Fruit fly (Drosophila melanogaster) whole organism, embryonic: ENCODE measurements around the gene CG4393.

Source experiments
- Antp ChIP-seq: fragments of 200-800 bp; sonication (Bioruptor generic); optimal IDR thresholded peaks from 3 replicates; lab custom pipeline; 2016; ENCODE audit warnings: missing biosample characterization, missing genetic modification characterization
- CG10209 ChIP-seq: fragments of 200-800 bp; sonication (Bioruptor generic); optimal IDR thresholded peaks from 3 replicates; lab custom pipeline; 2017; ENCODE audit warnings: missing biosample characterization, mild to moderate bottlenecking, missing genetic modification characterization, missing genetic modification reagents
- CG10431 ChIP-seq: fragments of 200-800 bp; sonication (Bioruptor generic); optimal IDR thresholded peaks from 3 replicates; lab custom pipeline; 2018; ENCODE audit warnings: missing biosample characterization, mild to moderate bottlenecking, missing genetic modification characterization
- CG11247 ChIP-seq: fragments of 200-800 bp; sonication (Bioruptor generic); IDR thresholded peaks from 2 replicates; pipeline ENCODE4 v1.3.6; 2022; ENCODE audit warnings: missing biosample characterization, missing genetic modification characterization
- CG11560 ChIP-seq: fragments of 200-800 bp; sonication (Bioruptor generic); IDR thresholded peaks from 3 replicates; pipeline ENCODE4 v1.3.6; 2022; ENCODE audit warnings: missing biosample characterization, missing genetic modification characterization
- CG15269 ChIP-seq: fragments of 200-800 bp; sonication (Bioruptor generic); optimal IDR thresholded peaks from 2 replicates; lab custom pipeline; 2018; ENCODE audit warnings: missing biosample characterization, mild to moderate bottlenecking, missing genetic modification characterization, moderate library complexity
- CG15514 ChIP-seq: fragments of 200-800 bp; sonication (Bioruptor generic); optimal IDR thresholded peaks from 3 replicates; lab custom pipeline; 2017; ENCODE audit warnings: missing biosample characterization, missing genetic modification characterization, mild to moderate bottlenecking, moderate library complexity, missing genetic modification reagents
- CG1603 ChIP-seq: fragments of 200-800 bp; sonication (Bioruptor generic); optimal IDR thresholded peaks from 2 replicates; lab custom pipeline; 2019; ENCODE audit warnings: missing biosample characterization, mild to moderate bottlenecking, missing genetic modification characterization, moderate library complexity
- CG16863 ChIP-seq: fragments of 200-800 bp; sonication (Bioruptor generic); optimal IDR thresholded peaks from 3 replicates; lab custom pipeline; 2016; ENCODE audit warnings: missing biosample characterization, missing genetic modification characterization
- CG17829 ChIP-seq: fragments of 200-800 bp; optimal IDR thresholded peaks from 2 replicates; lab custom pipeline; 2019; ENCODE audit warnings: missing biosample characterization, mild to moderate bottlenecking, missing genetic modification characterization, moderate library complexity
- CG31388 ChIP-seq: fragments of 200-800 bp; sonication (Bioruptor generic); optimal IDR thresholded peaks from 2 replicates; lab custom pipeline; 2016; ENCODE audit warnings: missing biosample characterization, missing genetic modification characterization
- CG4424 ChIP-seq: fragments of 200-800 bp; sonication (Bioruptor generic); optimal IDR thresholded peaks from 3 replicates; lab custom pipeline; 2016; ENCODE audit warnings: missing biosample characterization, missing genetic modification characterization
- CG5180 ChIP-seq: fragments of 200-800 bp; sonication (Bioruptor generic); optimal IDR thresholded peaks from 3 replicates; lab custom pipeline; 2017; ENCODE audit warnings: missing biosample characterization, missing genetic modification characterization, mild to moderate bottlenecking, moderate library complexity, missing genetic modification reagents
- CG7357 ChIP-seq: fragments of 200-800 bp; sonication (Bioruptor generic); IDR thresholded peaks from 3 replicates; pipeline ENCODE4 v1.3.6; 2022; ENCODE audit warnings: missing biosample characterization, missing genetic modification characterization
- CG9609 ChIP-seq: fragments of 200-800 bp; sonication (Bioruptor generic); optimal IDR thresholded peaks from 3 replicates; lab custom pipeline; 2016; ENCODE audit warnings: missing biosample characterization, missing genetic modification characterization
- CG9817 ChIP-seq: fragments of 200-800 bp; sonication (Bioruptor generic); optimal IDR thresholded peaks from 2 replicates; lab custom pipeline; 2018; ENCODE audit warnings: missing biosample characterization, mild to moderate bottlenecking, missing genetic modification characterization, moderate library complexity
- Dek ChIP-seq: fragments of 200-800 bp; sonication (Bioruptor generic); optimal IDR thresholded peaks from 3 replicates; lab custom pipeline; 2019; ENCODE audit warnings: missing biosample characterization, mild to moderate bottlenecking, missing genetic modification characterization, moderate library complexity
- HLH4C ChIP-seq: fragments of 200-800 bp; sonication (Bioruptor generic); IDR thresholded peaks from 3 replicates; pipeline ENCODE4 v1.3.6; 2022; ENCODE audit warnings: missing biosample characterization, missing genetic modification characterization; ENCODE audit not compliant: partially characterized antibody
- Hand ChIP-seq: fragments of 200-800 bp; sonication (Bioruptor generic); optimal IDR thresholded peaks from 2 replicates; lab custom pipeline; 2017; ENCODE audit warnings: mild to moderate bottlenecking, missing biosample characterization, missing genetic modification reagents, missing genetic modification characterization
- Oli ChIP-seq: fragments of 200-800 bp; sonication (Bioruptor generic); optimal IDR thresholded peaks from 2 replicates; lab custom pipeline; 2018; ENCODE audit warnings: missing biosample characterization, mild to moderate bottlenecking, missing genetic modification characterization, moderate library complexity
- Rfx ChIP-seq: fragments of 200-800 bp; sonication (Bioruptor generic); IDR thresholded peaks from 2 replicates; pipeline ENCODE4 v1.3.6; 2022; ENCODE audit warnings: missing biosample characterization, missing genetic modification characterization
- Six4 ChIP-seq: fragments of 200-800 bp; sonication (Bioruptor generic); optimal IDR thresholded peaks from 2 replicates; lab custom pipeline; 2016; ENCODE audit warnings: missing biosample characterization, missing genetic modification characterization
- Ssrp ChIP-seq: fragments of 200-800 bp; sonication (Bioruptor generic); optimal IDR thresholded peaks from 2 replicates; lab custom pipeline; 2018; ENCODE audit warnings: missing biosample characterization, mild to moderate bottlenecking, missing genetic modification characterization, moderate library complexity
- Trl ChIP-seq, 3 experiments: fragments of >200 bp in 2 of 3; fragments of 200-800 bp in 1 of 3; sonication (Bioruptor generic) in 1 of 3; optimal IDR thresholded peaks; 2 replicates in 1 of 3; 3 replicates in 2 of 3; lab custom pipeline; 2016 to 2017; ENCODE audit warnings: missing biosample characterization in 1 of 3, missing genetic modification characterization in 1 of 3
- Xbp1 ChIP-seq: fragments of 200-800 bp; sonication (Bioruptor generic); optimal IDR thresholded peaks from 3 replicates; lab custom pipeline; 2016; ENCODE audit warnings: missing biosample characterization, mild to moderate bottlenecking, missing genetic modification characterization
- btn ChIP-seq: fragments of 200-800 bp; sonication (Bioruptor generic); optimal IDR thresholded peaks from 2 replicates; lab custom pipeline; 2016; ENCODE audit warnings: missing biosample characterization, missing genetic modification characterization
- cato ChIP-seq: fragments of 200-800 bp; sonication (Bioruptor generic); optimal IDR thresholded peaks from 2 replicates; lab custom pipeline; 2016; ENCODE audit warnings: missing biosample characterization, missing genetic modification characterization, borderline replicate concordance
- caup ChIP-seq: fragments of 200-800 bp; sonication (Bioruptor generic); optimal IDR thresholded peaks from 3 replicates; lab custom pipeline; 2017; ENCODE audit warnings: missing biosample characterization, mild to moderate bottlenecking, missing genetic modification characterization, moderate library complexity; ENCODE audit not compliant: severe bottlenecking
- cg ChIP-seq: fragments of 200-800 bp; sonication (Bioruptor generic); optimal IDR thresholded peaks from 3 replicates; lab custom pipeline; 2019; ENCODE audit warnings: missing biosample characterization, mild to moderate bottlenecking, missing genetic modification characterization, moderate library complexity
- da ChIP-seq: fragments of 200-800 bp; sonication (Bioruptor generic); optimal IDR thresholded peaks from 2 replicates; lab custom pipeline; 2016; ENCODE audit warnings: missing biosample characterization, missing genetic modification characterization
- en ChIP-seq: fragments of 200-800 bp; sonication (Bioruptor generic); optimal IDR thresholded peaks from 2 replicates; lab custom pipeline; 2016; ENCODE audit warnings: missing biosample characterization, missing genetic modification characterization
- exex ChIP-seq: fragments of 200-800 bp; sonication (Bioruptor generic); optimal IDR thresholded peaks from 4 replicates; lab custom pipeline; 2018; ENCODE audit warnings: missing biosample characterization, mild to moderate bottlenecking, missing genetic modification characterization, moderate library complexity
- gsb-n ChIP-seq: fragments of 200-800 bp; sonication (Bioruptor generic); optimal IDR thresholded peaks from 3 replicates; lab custom pipeline; 2018; ENCODE audit warnings: missing biosample characterization, mild to moderate bottlenecking, missing genetic modification characterization
- jigr1 ChIP-seq: fragments of 200-800 bp; sonication (Bioruptor generic); IDR thresholded peaks from 3 replicates; pipeline ENCODE4 v1.3.6; 2022; ENCODE audit warnings: missing biosample characterization, missing genetic modification characterization
- kah ChIP-seq: fragments of 200-800 bp; sonication (Bioruptor generic); optimal IDR thresholded peaks from 2 replicates; lab custom pipeline; 2018; ENCODE audit warnings: missing biosample characterization, mild to moderate bottlenecking, missing genetic modification characterization
- lbe ChIP-seq: fragments of 200-800 bp; sonication (Bioruptor generic); optimal IDR thresholded peaks from 2 replicates; lab custom pipeline; 2016; ENCODE audit warnings: missing biosample characterization, mild to moderate bottlenecking, missing genetic modification characterization
- onecut ChIP-seq: fragments of 200-800 bp; sonication (Bioruptor generic); IDR thresholded peaks from 2 replicates; pipeline ENCODE4 v1.3.6; 2022; ENCODE audit warnings: missing biosample characterization, missing genetic modification characterization
- pan ChIP-seq, 4 experiments: fragments of >200 bp in 3 of 4; fragments of 200-800 bp in 1 of 4; sonication (Bioruptor generic) in 1 of 4; optimal IDR thresholded peaks in 3 of 4; IDR thresholded peaks in 1 of 4; 2 replicates each; pipeline versions ENCODE4 v1.3.6 to Lab custom; 2017 to 2022; ENCODE audit warnings: missing biosample characterization in 2 of 4, missing genetic modification characterization in 2 of 4, mixed read lengths in 1 of 4
- pb ChIP-seq: fragments of 200-800 bp; sonication (Bioruptor generic); optimal IDR thresholded peaks from 3 replicates; lab custom pipeline; 2016; ENCODE audit warnings: missing biosample characterization, missing genetic modification characterization
- prd ChIP-seq, 3 experiments: fragments of >200 bp in 2 of 3; fragments of 200-800 bp in 1 of 3; sonication (Bioruptor generic) in 1 of 3; optimal IDR thresholded peaks in 2 of 3; IDR thresholded peaks in 1 of 3; 2 replicates in 2 of 3; 3 replicates in 1 of 3; pipeline versions ENCODE4 v1.3.6 to Lab custom; 2017 to 2022; ENCODE audit warnings: missing biosample characterization in 1 of 3, missing genetic modification characterization in 1 of 3
- salm ChIP-seq: fragments of 200-800 bp; sonication (Bioruptor generic); optimal IDR thresholded peaks from 2 replicates; lab custom pipeline; 2018; ENCODE audit warnings: missing biosample characterization, mild to moderate bottlenecking, missing genetic modification characterization
- scrt ChIP-seq: fragments of 200-800 bp; sonication (Bioruptor generic); optimal IDR thresholded peaks from 2 replicates; lab custom pipeline; 2018; ENCODE audit warnings: missing biosample characterization, mild to moderate bottlenecking, missing genetic modification characterization, moderate library complexity
- slbo ChIP-seq: fragments of 200-800 bp; sonication (Bioruptor generic); IDR thresholded peaks from 2 replicates; pipeline ENCODE4 v1.3.6; 2022; ENCODE audit warnings: missing biosample characterization, missing genetic modification characterization
- sob ChIP-seq: fragments of 200-800 bp; sonication (Bioruptor generic); IDR thresholded peaks from 2 replicates; pipeline ENCODE4 v1.3.6; 2022; ENCODE audit warnings: missing biosample characterization, missing genetic modification characterization
- stc ChIP-seq: fragments of 200-800 bp; sonication (Bioruptor generic); IDR thresholded peaks from 2 replicates; pipeline ENCODE4 v1.3.6; 2022; ENCODE audit warnings: missing biosample characterization, missing genetic modification characterization
- sug ChIP-seq: fragments of 200-800 bp; optimal IDR thresholded peaks from 2 replicates; lab custom pipeline; 2019; ENCODE audit warnings: missing biosample characterization, mild to moderate bottlenecking, missing genetic modification characterization, moderate library complexity
- zf30C ChIP-seq: fragments of 200-800 bp; sonication (Bioruptor generic); optimal IDR thresholded peaks from 3 replicates; lab custom pipeline; 2018; ENCODE audit warnings: missing biosample characterization, mild to moderate bottlenecking, missing genetic modification characterization
- zfh2 ChIP-seq: fragments of 200-800 bp; sonication (Bioruptor generic); optimal IDR thresholded peaks from 2 replicates; lab custom pipeline; 2016; ENCODE audit warnings: missing biosample characterization, missing genetic modification characterization

CG4393 gene

dm6 chr3R:23363515-23364124 lies 21.0 kb downstream of the CG4393 start, which contains the start of gene CG4408 (continued):
- TF ChIP-seq CG1603 (peak; percentile 16), sug (tag; lab: Kevin White, UChicago) (no peak), CG9817 (peak; percentile 22), cg (GFP tag; lab: Kevin White, UChicago) (no peak), CG11247 (GFP tag; lab: Robert Waterston, UW) (no peak), scrt (peak; percentile 6), caup (GFP tag; lab: Kevin White, UChicago) (peak; percentile 13), CG15514 (GFP tag; lab: Kevin White, UChicago) (peak; percentile 3), jigr1 (GFP tag; lab: Robert Waterston, UW) (no peak), CG31388 (GFP tag; lab: Kevin White, UChicago) (no peak), slbo (GFP tag; lab: Robert Waterston, UW) (no peak), CG9609 (GFP tag; lab: Kevin White, UChicago) (no peak), pb (GFP tag; lab: Kevin White, UChicago) (no peak), zf30C (no peak), CG15269 (tag; lab: Kevin White, UChicago) (peak; percentile 40), zfh2 (GFP tag; lab: Kevin White, UChicago) (peak; percentile 53), stc (GFP tag; lab: Robert Waterston, UW) (no peak), btn (GFP tag; lab: Kevin White, UChicago) (no peak), lbe (peak; percentile 86), Six4 (GFP tag; lab: Kevin White, UChicago) (no peak), onecut (GFP tag; lab: Robert Waterston, UW) (0 out of 2 replicates have a peak, but pooled peaks have one; percentile 23), kah (GFP tag; lab: Kevin White, UChicago) (no peak), CG7357 (GFP tag; lab: Robert Waterston, UW) (no peak; the same call in 2 of the 3 replicates), Oli (tag; lab: Kevin White, UChicago) (peak; percentile 24), gsb-n (tag; lab: Kevin White, UChicago) (no peak), salm (tag; lab: Kevin White, UChicago) (no peak), CG11560 (0 out of 3 replicates have a peak, but pooled peaks have one; percentile 32), da (GFP tag; lab: Kevin White, UChicago) (no peak), Hand (GFP tag; lab: Kevin White, UChicago) (no peak), CG5180 (no peak), sob (GFP tag; lab: Robert Waterston, UW) (peak; percentile 61; the same call in 1 of the 2 replicates), Rfx (GFP tag; lab: Robert Waterston, UW) (peak; percentile 38; the same call in 1 of the 2 replicates), CG16863 (no peak), CG10209 (peak; percentile 13), Antp (GFP tag; lab: Kevin White, UChicago) (no peak), Ssrp (no peak), cato (no peak), CG17829 (no peak), en (GFP tag; lab: Kevin White, UChicago) (no peak), Dek (tag; lab: Kevin White, UChicago) (peak; percentile 14), exex (tag; lab: Kevin White, UChicago) (no peak), pan (optimal IDR thresholded peaks at IDR 0.05; lab: Kevin White, UChicago) (no peak), pan (GFP tag; optimal IDR thresholded peaks at IDR 0.05 in 1 of 2, IDR thresholded peaks at IDR 0.05 in 1 of 2) (peak in 1 of 2 experiments; percentile 52), prd (optimal IDR thresholded peaks at IDR 0.05; lab: Kevin White, UChicago) (no peak), prd (GFP tag; IDR thresholded peaks at IDR 0.05; lab: Robert Waterston, UW) (peak; percentile 65; the same call in 2 of the 3 replicates), Xbp1 (GFP tag; lab: Kevin White, UChicago) (peak; percentile 10), Trl (optimal IDR thresholded peaks at IDR 0.05; lab: Kevin White, UChicago) (no peak), Trl (GFP tag; optimal IDR thresholded peaks at IDR 0.05; lab: Kevin White, UChicago) (peak; percentile 20), HLH4C (GFP tag; lab: Robert Waterston, UW) (no peak), CG10431 (GFP tag; lab: Kevin White, UChicago) (no peak), CG4424 (GFP tag; lab: Kevin White, UChicago) (peak; percentile 16)
